Worm (Caenorhabditis elegans) whole organism, midembryonic: ENCODE measurements around the gene F10E7.6.

ENCODE experiments used
- cog-1 ChIP-seq: sonication (generic microtip); optimal IDR thresholded peaks from 2 replicates; lab custom pipeline; 2016; ENCODE audit warnings: missing genetic modification characterization, missing compliant biosample characterization
- flt-1 ChIP-seq: fragments of 200-800 bp; sonication (Bioruptor generic); IDR thresholded peaks from 2 replicates; pipeline ENCODE4 v1.3.6; 2022; ENCODE audit warnings: missing genetic modification characterization, missing compliant biosample characterization
- med-1 ChIP-seq: sonication (generic microtip); optimal IDR thresholded peaks from 2 replicates; lab custom pipeline; 2017; ENCODE audit warnings: missing genetic modification characterization, mild to moderate bottlenecking, missing compliant biosample characterization, antibody characterized with exemption, missing genetic modification reagents; ENCODE audit not compliant: insufficient read depth
- ref-1 ChIP-seq: fragments of 200-800 bp; sonication (Bioruptor generic); conservative IDR thresholded peaks from 2 replicates; pipeline ENCODE4 v1.3.6; 2022; ENCODE audit warnings: missing genetic modification reagents, missing genetic modification characterization, missing compliant biosample characterization
- tab-1 ChIP-seq: fragments of 200-800 bp; sonication (Bioruptor generic); IDR thresholded peaks from 2 replicates; pipeline ENCODE4 v1.3.6; 2022; ENCODE audit warnings: missing genetic modification characterization, missing compliant biosample characterization
- ztf-23 ChIP-seq: fragments of 200-800 bp; sonication (Bioruptor generic); IDR thresholded peaks from 2 replicates; pipeline ENCODE4 v1.3.6; 2022; ENCODE audit warnings: missing genetic modification reagents, missing genetic modification characterization, missing compliant biosample characterization

- TF ChIP-seq ref-1 (GFP tag; lab: Robert Waterston, UW) (no peak), tab-1 (no peak), med-1 (no peak), cog-1 (tag; lab: Kevin White, UChicago) (no peak), ztf-23 (GFP tag; lab: Robert Waterston, UW) (peak; percentile 57; the same call in 1 of the 2 replicates), flt-1 (GFP tag; lab: Robert Waterston, UW) (0 out of 2 replicates have a peak, but pooled peaks have one; percentile 32)
Measured at ce11 chrII:7104794-7105613, 7.9 kb upstream of the F10E7.6 start, which contains the start of the genes farl-11 and rpl-33.
